Worm (Caenorhabditis elegans) whole organism, early embryonic: ENCODE measurements around the gene ZK180.6.

Experiments
- ama-1 ChIP-seq: fragments of 150-350 bp; optimal IDR thresholded peaks from 2 replicates; lab custom pipeline; 2014
- ceh-13 ChIP-seq: fragments of 200-800 bp; sonication (Bioruptor generic); optimal IDR thresholded peaks from 2 replicates; lab custom pipeline; 2018; ENCODE audit warnings: mild to moderate bottlenecking, missing genetic modification characterization, missing compliant biosample characterization
- flt-1 ChIP-seq: fragments of 200-800 bp; sonication (Bioruptor generic); IDR thresholded peaks from 2 replicates; pipeline ENCODE4 v1.3.6; 2022; ENCODE audit warnings: missing genetic modification characterization, missing compliant biosample characterization

DNA sequence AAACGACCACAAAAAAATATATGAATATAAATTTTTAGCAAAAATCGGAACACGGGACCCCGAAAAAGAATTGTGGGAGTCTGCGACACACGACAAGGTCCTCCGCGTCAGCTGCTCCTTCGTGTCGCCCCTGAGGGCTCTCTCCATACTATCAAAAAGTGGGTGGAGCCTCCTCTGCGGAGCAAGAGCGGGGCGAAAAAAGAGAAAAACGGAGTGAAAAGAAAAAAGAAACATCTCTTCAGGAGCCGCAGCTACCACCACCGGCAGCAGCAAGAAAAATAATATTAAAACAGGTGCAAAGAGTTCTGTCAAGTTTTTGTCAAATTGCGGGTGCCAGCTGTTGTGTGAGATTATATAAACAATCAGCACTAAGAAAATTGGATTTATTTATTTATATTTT is 18.2 kb downstream of the ZK180.6 start, which contains the start of gene gbb-2:
- TF ChIP-seq ama-1 (no peak), ceh-13 (GFP tag; lab: Kevin White, UChicago) (no peak), flt-1 (GFP tag; lab: Robert Waterston, UW) (no peak)
